Fruit fly (Drosophila melanogaster) S2 (cell line): ENCODE results near the gene Wnt6.

ENCODE experiments used
- CG8478 ChIP-seq: fragments of >200 bp; optimal IDR thresholded peaks from 2 replicates; lab custom pipeline; 2018
- CTCF ChIP-seq, 2 experiments: fragments of >200 bp; optimal IDR thresholded peaks; 2 replicates each; lab custom pipeline; 2018

DNA sequence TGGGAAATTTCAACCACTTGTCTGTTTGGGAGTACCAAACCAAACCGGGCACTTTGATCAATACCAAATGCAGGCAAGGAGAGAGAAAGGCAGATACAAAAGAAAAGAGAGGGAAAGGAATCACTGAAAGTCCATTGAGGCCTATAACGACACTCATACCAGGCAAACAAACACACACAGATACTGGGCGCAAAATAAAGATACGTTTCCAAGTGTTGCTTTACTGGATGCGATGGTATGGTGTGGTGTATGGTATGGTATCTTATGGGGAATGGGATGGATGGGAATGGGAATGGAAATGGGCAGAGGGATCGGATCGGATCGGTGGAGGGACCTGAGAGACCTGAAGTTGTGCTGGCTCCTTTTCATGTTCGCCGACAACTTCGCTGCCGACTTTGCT, 6.6 kb downstream of the Wnt6 start:
- no peak for TF ChIP-seq CG8478 (lab: Kevin White, UChicago)
- TF ChIP-seq CTCF (optimal IDR thresholded peaks at IDR 0.05; lab: Kevin White, UChicago), result no peak
